Worm (Caenorhabditis elegans) whole organism, early embryonic: ENCODE data around the gene math-16.

Experiments
- B0310.2 ChIP-seq: sonication (generic microtip); optimal IDR thresholded peaks from 2 replicates; lab custom pipeline; 2016; ENCODE audit warnings: mild to moderate bottlenecking, missing genetic modification characterization, missing compliant biosample characterization
- F13C5.2 ChIP-seq: sonication (generic microtip); optimal IDR thresholded peaks from 2 replicates; lab custom pipeline; 2017; ENCODE audit warnings: mild to moderate bottlenecking, missing genetic modification characterization, inconsistent platforms, missing compliant biosample characterization
- aly-1 ChIP-seq: sonication (generic microtip); optimal IDR thresholded peaks from 2 replicates; lab custom pipeline; 2016; ENCODE audit warnings: missing genetic modification characterization, missing compliant biosample characterization
- ama-1 ChIP-seq: fragments of 150-350 bp; optimal IDR thresholded peaks from 2 replicates; lab custom pipeline; 2014
- ceh-13 ChIP-seq: fragments of 200-800 bp; sonication (Bioruptor generic); optimal IDR thresholded peaks from 2 replicates; lab custom pipeline; 2018; ENCODE audit warnings: mild to moderate bottlenecking, missing genetic modification characterization, missing compliant biosample characterization
- ceh-36 ChIP-seq: sonication (generic microtip); optimal IDR thresholded peaks from 2 replicates; lab custom pipeline; 2016; ENCODE audit warnings: missing genetic modification characterization, inconsistent platforms, missing compliant biosample characterization
- ets-7 ChIP-seq: sonication (generic microtip); optimal IDR thresholded peaks from 2 replicates; lab custom pipeline; 2016; ENCODE audit warnings: missing genotype, missing genetic modification characterization, missing compliant biosample characterization
- flt-1 ChIP-seq: fragments of 200-800 bp; sonication (Bioruptor generic); IDR thresholded peaks from 2 replicates; pipeline ENCODE4 v1.3.6; 2022; ENCODE audit warnings: missing genetic modification characterization, missing compliant biosample characterization
- hmbx-1 ChIP-seq: sonication (generic microtip); optimal IDR thresholded peaks from 2 replicates; lab custom pipeline; 2016; ENCODE audit warnings: mild to moderate bottlenecking, missing genetic modification characterization, missing compliant biosample characterization
- hmg-4 ChIP-seq: fragments of 200-800 bp; sonication (Bioruptor generic); optimal IDR thresholded peaks from 2 replicates; lab custom pipeline; 2018; ENCODE audit warnings: mild to moderate bottlenecking, missing genetic modification characterization, missing compliant biosample characterization
- hnd-1 ChIP-seq: sonication (generic microtip); optimal IDR thresholded peaks from 2 replicates; lab custom pipeline; 2016; ENCODE audit warnings: missing genetic modification characterization, missing compliant biosample characterization
- pes-1 ChIP-seq: fragments of 200-800 bp; sonication (Bioruptor generic); IDR thresholded peaks from 2 replicates; pipeline ENCODE4 v1.3.6; 2022; ENCODE audit warnings: missing genetic modification reagents, missing genetic modification characterization, missing compliant biosample characterization
- scrt-1 ChIP-seq: fragments of 200-800 bp; sonication (Bioruptor generic); IDR thresholded peaks from 2 replicates; pipeline ENCODE4 v1.3.6; 2022; ENCODE audit warnings: missing genetic modification characterization, missing compliant biosample characterization
- sea-1 ChIP-seq: fragments of 200-800 bp; sonication (Bioruptor generic); conservative IDR thresholded peaks from 2 replicates; pipeline ENCODE4 v1.3.6; 2022; ENCODE audit warnings: missing genetic modification characterization, missing compliant biosample characterization
- tbx-11 ChIP-seq: fragments of 200-800 bp; sonication (Bioruptor generic); IDR thresholded peaks from 2 replicates; pipeline ENCODE4 v1.3.6; 2022; ENCODE audit warnings: missing genetic modification characterization, missing compliant biosample characterization
- tbx-37 ChIP-seq: fragments of 200-800 bp; sonication (Bioruptor generic); conservative IDR thresholded peaks from 2 replicates; pipeline ENCODE4 v1.3.6; 2022; ENCODE audit warnings: missing genetic modification reagents, missing genetic modification characterization, missing compliant biosample characterization
- tra-4 ChIP-seq: sonication (generic microtip); optimal IDR thresholded peaks from 2 replicates; lab custom pipeline; 2017; ENCODE audit warnings: missing genetic modification characterization, missing compliant biosample characterization

math-16 gene

DNA sequence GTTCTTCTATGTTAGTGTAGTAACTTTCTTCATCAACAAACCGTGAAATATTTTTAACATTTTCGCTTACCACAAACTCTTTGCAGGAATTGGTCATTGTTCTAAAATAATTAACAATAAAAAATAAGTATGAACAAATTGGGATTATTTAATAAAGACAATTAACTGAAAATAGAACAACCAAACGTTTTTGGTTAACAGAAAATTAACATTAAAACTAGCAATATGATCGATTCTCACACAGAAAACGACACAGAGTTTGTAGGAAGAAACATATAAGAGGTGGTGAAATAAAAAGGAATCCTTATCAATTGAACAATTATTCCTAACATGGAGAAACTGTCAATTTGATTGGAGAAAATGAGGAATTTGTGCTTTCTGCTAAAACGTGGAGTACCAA, at the start of gene math-16:
Gene math-16 (minus strand): TSS at position 101 of the 400 bp plus-strand sequence.
- TF ChIP-seq hmg-4 (no peak), hnd-1 (no peak), sea-1 (GFP tag; lab: Robert Waterston, UW) (no peak), tbx-11 (GFP tag; lab: Robert Waterston, UW) (no peak), B0310.2 (no peak)

DNA sequence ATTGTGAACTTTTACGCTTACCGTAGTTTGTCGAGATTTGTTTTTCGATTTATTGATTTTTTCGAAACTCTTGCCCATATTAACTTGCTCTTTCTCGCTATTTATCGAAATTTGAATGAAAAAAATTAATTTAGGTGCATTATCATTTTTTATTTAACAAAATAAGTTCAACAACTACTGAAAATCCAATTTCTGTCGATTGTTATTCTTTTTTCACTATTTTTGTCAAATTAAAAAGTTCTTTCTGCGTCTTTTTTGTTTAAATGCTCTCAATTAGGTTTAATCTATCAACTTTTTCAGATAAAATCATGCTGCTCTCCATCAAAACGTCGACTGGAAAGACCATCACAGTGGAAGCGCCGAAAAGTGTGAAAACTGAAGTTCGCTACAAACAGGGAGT, 47.6 kb upstream of the math-16 start, which contains the start of gene F52C6.2:
Gene F52C6.2 (plus strand): TSS at position 301 of the 400 bp plus-strand sequence.
- TF ChIP-seq tra-4 (tag; lab: Kevin White, UChicago) (no peak), pes-1 (GFP tag; lab: Robert Waterston, UW) (no peak), B0310.2 (no peak), sea-1 (GFP tag; lab: Robert Waterston, UW) (no peak), hmg-4 (no peak), tbx-11 (GFP tag; lab: Robert Waterston, UW) (no peak), tbx-37 (GFP tag; lab: Robert Waterston, UW) (no peak), aly-1 (no peak), flt-1 (GFP tag; lab: Robert Waterston, UW) (no peak), ets-7 (tag; lab: Kevin White, UChicago) (no peak), ceh-13 (GFP tag; lab: Kevin White, UChicago) (no peak), hnd-1 (no peak), hmbx-1 (no peak), ama-1 (lab: Kevin White, UChicago) (no peak), ceh-36 (tag; lab: Kevin White, UChicago) (no peak), scrt-1 (GFP tag; lab: Robert Waterston, UW) (no peak)

DNA sequence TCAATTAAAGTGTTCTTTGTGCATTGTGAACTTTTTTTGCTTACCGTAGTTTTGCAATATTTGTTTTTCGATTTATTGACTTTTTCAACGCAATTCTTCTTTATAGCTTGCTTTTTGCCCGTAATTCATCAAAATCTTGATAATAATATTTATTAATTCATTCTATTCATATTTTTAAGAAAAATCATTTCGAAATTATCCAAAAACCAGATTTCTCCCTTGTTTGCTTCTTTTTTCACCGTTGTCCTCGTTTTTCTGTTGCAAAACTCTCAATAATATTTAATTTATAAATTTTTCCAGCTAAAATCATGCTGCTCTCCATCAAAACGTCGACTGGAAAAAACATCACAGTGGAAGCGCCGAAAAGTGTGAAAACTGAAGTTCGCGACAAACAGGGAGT, 45.9 kb upstream of the math-16 start, which contains the start of gene F52C6.3:
Gene F52C6.3 (plus strand): TSS at position 301 of the 400 bp plus-strand sequence.
- no peak for TF ChIP-seq hmbx-1
- no peak for TF ChIP-seq scrt-1 (GFP tag; lab: Robert Waterston, UW)
- no peak for TF ChIP-seq ceh-13 (GFP tag; lab: Kevin White, UChicago)
- TF ChIP-seq B0310.2: no peak
- no peak for TF ChIP-seq tbx-37 (GFP tag; lab: Robert Waterston, UW)
- TF ChIP-seq pes-1 (GFP tag; lab: Robert Waterston, UW): no peak
- no peak for TF ChIP-seq ceh-36 (tag; lab: Kevin White, UChicago)
- no peak for TF ChIP-seq tra-4 (tag; lab: Kevin White, UChicago)
- no peak for TF ChIP-seq tbx-11 (GFP tag; lab: Robert Waterston, UW)
- TF ChIP-seq hmg-4: no peak
- no peak for TF ChIP-seq ama-1 (lab: Kevin White, UChicago)
- TF ChIP-seq flt-1 (GFP tag; lab: Robert Waterston, UW): no peak
- no peak for TF ChIP-seq sea-1 (GFP tag; lab: Robert Waterston, UW)

DNA sequence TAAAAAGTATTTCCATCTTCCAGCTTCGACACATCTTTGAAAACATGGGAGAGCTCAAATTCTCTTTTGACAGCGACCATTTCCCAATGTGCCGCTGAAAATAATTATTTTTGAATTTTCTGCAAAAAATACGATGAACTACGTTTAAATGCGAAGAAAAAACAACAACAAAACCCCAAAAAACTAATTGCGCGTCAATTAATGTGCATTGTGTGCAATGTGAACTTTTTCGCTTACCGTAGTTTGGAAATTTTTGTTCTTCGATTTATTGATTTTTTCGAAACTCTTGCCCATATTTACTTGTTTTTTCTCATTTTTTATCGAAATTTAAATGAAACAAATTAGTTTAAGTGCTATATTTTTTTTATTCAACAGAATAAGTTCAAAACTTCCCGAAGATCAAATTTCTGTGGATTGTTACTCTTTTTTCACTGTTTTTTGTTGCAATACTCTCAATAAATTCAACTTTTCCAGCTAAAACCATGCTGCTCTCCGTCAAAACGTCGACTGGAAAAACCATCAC, 44.2 kb upstream of the math-16 start, which contains the start of the genes bath-2 and F52C6.4:
Gene bath-2 (minus strand): TSS at position 101 of the 523 bp plus-strand sequence.
Gene F52C6.4 (plus strand): TSS at position 473 of the 523 bp plus-strand sequence.
- TF ChIP-seq aly-1: no peak
- TF ChIP-seq tra-4 (tag; lab: Kevin White, UChicago): no peak
- no peak for TF ChIP-seq ama-1 (lab: Kevin White, UChicago)
- no peak for TF ChIP-seq B0310.2
- no peak for TF ChIP-seq hmg-4
- no peak for TF ChIP-seq F13C5.2 (tag; lab: Kevin White, UChicago)
- no peak for TF ChIP-seq pes-1 (GFP tag; lab: Robert Waterston, UW)
- no peak for TF ChIP-seq scrt-1 (GFP tag; lab: Robert Waterston, UW)
- no peak for TF ChIP-seq hnd-1
- TF ChIP-seq hmbx-1: no peak

DNA sequence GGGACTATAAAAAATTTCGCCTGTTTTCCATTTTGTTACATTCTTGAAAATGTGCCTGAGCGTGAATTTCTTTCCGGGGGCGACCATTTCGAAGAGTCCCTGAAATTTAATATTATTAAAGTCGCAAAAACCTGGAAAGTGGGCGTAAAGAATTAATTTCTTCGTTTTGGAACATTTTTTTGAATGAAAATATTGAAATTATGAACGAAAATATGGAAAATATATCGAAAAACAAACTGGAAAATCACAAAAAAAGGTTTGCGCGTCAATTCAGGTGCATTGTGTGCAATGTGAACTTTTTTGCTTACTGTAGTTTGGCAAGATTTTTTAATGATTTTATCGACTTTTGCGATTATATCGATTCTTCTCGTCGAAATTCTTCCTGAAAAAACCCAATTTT, 42.5 kb upstream of the math-16 start, which contains the start of gene bath-7:
Gene bath-7 (minus strand): TSS at position 101 of the 400 bp plus-strand sequence.
- TF ChIP-seq hmbx-1: no peak
- TF ChIP-seq sea-1 (GFP tag; lab: Robert Waterston, UW): no peak
- TF ChIP-seq B0310.2: no peak
- no peak for TF ChIP-seq flt-1 (GFP tag; lab: Robert Waterston, UW)
- TF ChIP-seq ceh-36 (tag; lab: Kevin White, UChicago): no peak

DNA sequence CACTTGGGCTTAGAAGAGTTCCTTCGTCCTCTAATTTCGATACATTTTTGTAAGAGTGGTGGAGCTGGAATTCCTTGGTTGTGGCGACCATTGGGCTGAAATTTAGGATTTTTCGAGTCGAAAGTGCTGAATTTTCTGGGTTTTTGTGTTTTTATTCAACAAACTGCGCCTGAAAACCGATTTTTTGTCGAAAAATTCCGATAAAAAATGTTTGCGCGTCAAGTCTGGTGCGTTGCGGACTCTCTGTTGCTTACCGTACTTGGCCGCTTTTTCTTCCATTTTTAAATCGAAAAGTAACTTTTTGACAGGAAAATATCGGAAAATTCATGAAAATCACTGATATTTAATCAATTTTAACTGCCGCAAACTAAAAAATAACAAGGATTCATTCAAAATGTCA, 39.3 kb upstream of the math-16 start, which contains the start of gene bath-4:
Gene bath-4 (minus strand): TSS at position 101 of the 400 bp plus-strand sequence.
- TF ChIP-seq B0310.2: no peak
- no peak for TF ChIP-seq F13C5.2 (tag; lab: Kevin White, UChicago)
- TF ChIP-seq tra-4 (tag; lab: Kevin White, UChicago): no peak
- TF ChIP-seq scrt-1 (GFP tag; lab: Robert Waterston, UW): no peak
- TF ChIP-seq ceh-13 (GFP tag; lab: Kevin White, UChicago): no peak
- TF ChIP-seq flt-1 (GFP tag; lab: Robert Waterston, UW): no peak
- TF ChIP-seq hnd-1: no peak

DNA sequence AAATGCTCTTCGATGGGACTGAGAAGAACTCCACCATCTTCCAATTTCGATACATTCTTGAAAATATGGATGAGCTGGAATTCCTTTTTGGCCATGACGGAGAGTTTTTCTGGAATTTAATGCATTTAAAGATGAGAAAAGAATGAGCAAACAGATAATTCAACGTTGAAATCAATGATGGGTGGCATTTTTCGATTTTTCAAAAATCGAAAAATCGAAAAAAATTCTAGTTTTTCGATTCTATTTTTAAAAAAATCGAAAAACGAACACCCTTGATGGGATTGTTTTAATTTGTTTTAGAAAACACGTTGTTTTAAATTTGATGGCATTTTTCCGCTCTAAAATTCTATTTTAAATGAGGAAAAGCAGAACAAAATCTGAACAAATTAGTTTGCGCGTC, 34.2 kb upstream of the math-16 start, which contains the start of gene math-31:
Gene math-31 (minus strand): TSS at position 101 of the 400 bp plus-strand sequence.
- TF ChIP-seq ama-1 (lab: Kevin White, UChicago): no peak
- no peak for TF ChIP-seq F13C5.2 (tag; lab: Kevin White, UChicago)
- TF ChIP-seq aly-1: no peak
- TF ChIP-seq ets-7 (tag; lab: Kevin White, UChicago): no peak
- no peak for TF ChIP-seq tbx-37 (GFP tag; lab: Robert Waterston, UW)
- TF ChIP-seq hmg-4: no peak
- TF ChIP-seq B0310.2: no peak
- no peak for TF ChIP-seq ceh-13 (GFP tag; lab: Kevin White, UChicago)
- no peak for TF ChIP-seq hmbx-1
- no peak for TF ChIP-seq ceh-36 (tag; lab: Kevin White, UChicago)
- TF ChIP-seq tra-4 (tag; lab: Kevin White, UChicago): no peak

DNA sequence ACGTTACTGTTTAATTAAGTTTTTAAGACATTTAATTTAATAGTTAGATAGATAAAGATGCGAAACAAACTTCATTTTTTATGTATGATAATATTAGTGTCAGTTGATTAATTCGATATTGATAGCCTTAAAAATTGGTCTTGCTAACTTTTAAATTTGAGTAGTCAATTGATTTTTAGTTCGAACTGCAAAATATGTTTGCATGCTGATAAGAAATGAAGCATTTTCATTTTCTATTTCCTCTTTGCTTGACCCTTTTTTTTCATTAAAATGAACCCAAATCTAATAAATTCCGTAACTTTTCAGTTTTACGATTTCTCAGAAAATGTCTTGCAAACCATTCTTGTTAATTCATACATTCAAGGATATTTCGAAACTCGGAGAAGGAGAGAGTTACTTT, 26.5 kb upstream of the math-16 start, which contains the start of gene math-22:
Gene math-22 (plus strand): TSS at position 301 of the 400 bp plus-strand sequence.
- TF ChIP-seq pes-1 (GFP tag; lab: Robert Waterston, UW) (no peak), hmbx-1 (no peak), scrt-1 (GFP tag; lab: Robert Waterston, UW) (no peak), ets-7 (tag; lab: Kevin White, UChicago) (no peak), tbx-11 (GFP tag; lab: Robert Waterston, UW) (no peak), ceh-13 (GFP tag; lab: Kevin White, UChicago) (no peak), tra-4 (tag; lab: Kevin White, UChicago) (no peak), B0310.2 (no peak), hmg-4 (no peak), aly-1 (no peak), flt-1 (GFP tag; lab: Robert Waterston, UW) (no peak), tbx-37 (GFP tag; lab: Robert Waterston, UW) (no peak), ama-1 (lab: Kevin White, UChicago) (no peak)
